Fruit fly (Drosophila melanogaster) whole organism, adult: ENCODE measurements around the gene CG31249.

ENCODE experiments used
- CG11617 ChIP-seq: fragments of 200-800 bp; sonication (Bioruptor generic); optimal IDR thresholded peaks from 2 replicates; lab custom pipeline; 2017; ENCODE audit warnings: mild to moderate bottlenecking, missing biosample characterization, missing genetic modification reagents, missing genetic modification characterization
- CG12768 ChIP-seq: fragments of 200-800 bp; sonication (Bioruptor generic); optimal IDR thresholded peaks from 2 replicates; lab custom pipeline; 2017; ENCODE audit warnings: missing biosample characterization, missing genetic modification characterization, mild to moderate bottlenecking, moderate library complexity, missing genetic modification reagents
- CG14711 ChIP-seq: fragments of 200-800 bp; sonication (Bioruptor generic); optimal IDR thresholded peaks from 2 replicates; lab custom pipeline; 2018; ENCODE audit warnings: missing biosample characterization, mild to moderate bottlenecking, missing genetic modification characterization, moderate library complexity
- CG1620 ChIP-seq: fragments of 200-800 bp; sonication (Bioruptor generic); optimal IDR thresholded peaks from 2 replicates; lab custom pipeline; 2016; ENCODE audit warnings: missing biosample characterization, missing genetic modification characterization
- CG33017 ChIP-seq: fragments of 200-800 bp; sonication (Bioruptor generic); optimal IDR thresholded peaks from 2 replicates; lab custom pipeline; 2018; ENCODE audit warnings: missing biosample characterization, mild to moderate bottlenecking, missing genetic modification characterization, moderate library complexity
- CG5204 ChIP-seq: fragments of 200-800 bp; sonication (Bioruptor generic); optimal IDR thresholded peaks from 2 replicates; lab custom pipeline; 2016; ENCODE audit warnings: missing biosample characterization, missing genetic modification characterization
- CG7045 ChIP-seq: fragments of 200-800 bp; sonication (Bioruptor generic); optimal IDR thresholded peaks from 2 replicates; lab custom pipeline; 2017; ENCODE audit warnings: missing biosample characterization, mild to moderate bottlenecking, missing genetic modification characterization
- CG7101 ChIP-seq: fragments of 200-800 bp; sonication (Bioruptor generic); optimal IDR thresholded peaks from 2 replicates; lab custom pipeline; 2018; ENCODE audit warnings: missing biosample characterization, mild to moderate bottlenecking, missing genetic modification characterization, moderate library complexity
- Clk ChIP-seq: fragments of 200-800 bp; sonication (Bioruptor generic); optimal IDR thresholded peaks from 2 replicates; lab custom pipeline; 2017; ENCODE audit warnings: missing biosample characterization, missing genetic modification characterization
- Crg-1 ChIP-seq: fragments of 200-800 bp; sonication (Bioruptor generic); optimal IDR thresholded peaks from 2 replicates; lab custom pipeline; 2016; ENCODE audit warnings: missing biosample characterization, missing genetic modification characterization
- Hr96 ChIP-seq: fragments of 200-800 bp; sonication (Bioruptor generic); optimal IDR thresholded peaks from 2 replicates; lab custom pipeline; 2016; ENCODE audit warnings: missing biosample characterization, missing genetic modification characterization
- Mnt ChIP-seq: fragments of 200-800 bp; sonication (Bioruptor generic); optimal IDR thresholded peaks from 2 replicates; lab custom pipeline; 2016; ENCODE audit warnings: missing biosample characterization, mild to moderate bottlenecking, missing genetic modification characterization
- bab1 ChIP-seq: fragments of 200-800 bp; sonication (Bioruptor generic); optimal IDR thresholded peaks from 3 replicates; lab custom pipeline; 2019; ENCODE audit warnings: missing biosample characterization, mild to moderate bottlenecking, missing genetic modification characterization, moderate library complexity
- cic ChIP-seq: fragments of 200-800 bp; sonication (Bioruptor generic); optimal IDR thresholded peaks from 2 replicates; lab custom pipeline; 2017; ENCODE audit warnings: missing biosample characterization, mild to moderate bottlenecking, missing genetic modification characterization, moderate library complexity
- cnc ChIP-seq, 2 experiments: fragments of >200 bp; optimal IDR thresholded peaks; 2 replicates each; lab custom pipeline; 2017
- kay ChIP-seq: fragments of 200-800 bp; sonication (Bioruptor generic); peaks from one replicate; lab custom pipeline; 2016; ENCODE audit warnings: missing biosample characterization, missing genetic modification characterization, borderline replicate concordance
- ovo ChIP-seq: fragments of 200-800 bp; sonication (Bioruptor generic); optimal IDR thresholded peaks from 2 replicates; lab custom pipeline; 2016; ENCODE audit warnings: missing biosample characterization, missing genetic modification characterization
- pad ChIP-seq: fragments of 200-800 bp; sonication (Bioruptor generic); optimal IDR thresholded peaks from 3 replicates; lab custom pipeline; 2017; ENCODE audit warnings: missing biosample characterization, missing genetic modification characterization, mild to moderate bottlenecking, moderate library complexity, missing genetic modification reagents
- tj ChIP-seq: fragments of 200-800 bp; sonication (Bioruptor generic); optimal IDR thresholded peaks from 3 replicates; lab custom pipeline; 2017; ENCODE audit warnings: missing biosample characterization, mild to moderate bottlenecking, missing genetic modification characterization, moderate library complexity
- toe ChIP-seq: fragments of 200-800 bp; sonication (Bioruptor generic); optimal IDR thresholded peaks from 2 replicates; lab custom pipeline; 2016; ENCODE audit warnings: missing biosample characterization, missing genetic modification characterization

Gene CG31249

dm6 chr3R:17703024-17703690 lies 16.3 kb upstream of the CG31249 start:
- TF ChIP-seq cic (GFP tag; lab: Kevin White, UChicago) (no peak), Crg-1 (GFP tag; lab: Kevin White, UChicago) (peak; percentile 70), pad (GFP tag; lab: Kevin White, UChicago) (peak; percentile 66), CG7101 (tag; lab: Kevin White, UChicago) (peak; percentile 89), CG33017 (tag; lab: Kevin White, UChicago) (peak; percentile 89), CG11617 (GFP tag; lab: Kevin White, UChicago) (peak; percentile 84), CG1620 (GFP tag; lab: Kevin White, UChicago) (peak; percentile 58), ovo (GFP tag; lab: Kevin White, UChicago) (peak; percentile 19), CG5204 (peak; percentile 88), CG12768 (GFP tag; lab: Kevin White, UChicago) (peak; percentile 75), CG7045 (GFP tag; lab: Kevin White, UChicago) (peak; percentile 91), tj (GFP tag; lab: Kevin White, UChicago) (peak; percentile 68), bab1 (GFP tag; lab: Kevin White, UChicago) (peak; percentile 88), Hr96 (GFP tag; lab: Kevin White, UChicago) (peak; percentile 77), Mnt (no peak), toe (GFP tag; lab: Kevin White, UChicago) (peak; percentile 73), CG14711 (peak; percentile 91), cnc (optimal IDR thresholded peaks at IDR 0.05; lab: Kevin White, UChicago) (no peak), kay (GFP tag; lab: Kevin White, UChicago) (peak; percentile 81), Clk (GFP tag; lab: Kevin White, UChicago) (peak; percentile 42)

dm6 chr3R:17701971-17702845 lies 15.3 kb upstream of the CG31249 start:
- TF ChIP-seq CG7101 (tag; lab: Kevin White, UChicago) (peak; percentile 0), cic (GFP tag; lab: Kevin White, UChicago) (no peak), kay (GFP tag; lab: Kevin White, UChicago) (no peak), Clk (GFP tag; lab: Kevin White, UChicago) (no peak), CG7045 (GFP tag; lab: Kevin White, UChicago) (no peak), cnc (optimal IDR thresholded peaks at IDR 0.05; lab: Kevin White, UChicago) (no peak), CG33017 (tag; lab: Kevin White, UChicago) (peak; percentile 36), bab1 (GFP tag; lab: Kevin White, UChicago) (no peak), toe (GFP tag; lab: Kevin White, UChicago) (peak; percentile 28)

- TF ChIP-seq CG14711 (no peak), CG7101 (tag; lab: Kevin White, UChicago) (peak; percentile 13), Clk (GFP tag; lab: Kevin White, UChicago) (no peak), toe (GFP tag; lab: Kevin White, UChicago) (peak; percentile 19), pad (GFP tag; lab: Kevin White, UChicago) (peak; percentile 48), CG33017 (tag; lab: Kevin White, UChicago) (peak; percentile 36), CG12768 (GFP tag; lab: Kevin White, UChicago) (peak; percentile 81), CG5204 (no peak), CG11617 (GFP tag; lab: Kevin White, UChicago) (no peak), tj (GFP tag; lab: Kevin White, UChicago) (peak; percentile 95), Mnt (peak; percentile 85), bab1 (GFP tag; lab: Kevin White, UChicago) (peak; percentile 38), Hr96 (GFP tag; lab: Kevin White, UChicago) (peak; percentile 52), Crg-1 (GFP tag; lab: Kevin White, UChicago) (no peak), CG7045 (GFP tag; lab: Kevin White, UChicago) (no peak), CG1620 (GFP tag; lab: Kevin White, UChicago) (peak; percentile 10), cic (GFP tag; lab: Kevin White, UChicago) (peak; percentile 91), ovo (GFP tag; lab: Kevin White, UChicago) (peak; percentile 75), cnc (optimal IDR thresholded peaks at IDR 0.05; lab: Kevin White, UChicago) (no peak), kay (GFP tag; lab: Kevin White, UChicago) (no peak)
Measured at dm6 chr3R:17701131-17701593, 14.3 kb upstream of the CG31249 start.

dm6 chr3R:17700488-17701130 lies 13.7 kb upstream of the CG31249 start:
- peak; percentile 99 for TF ChIP-seq kay (GFP tag; lab: Kevin White, UChicago)
- TF ChIP-seq ovo (GFP tag; lab: Kevin White, UChicago) = peak; percentile 92
- peak; percentile 84 for TF ChIP-seq cic (GFP tag; lab: Kevin White, UChicago)
- TF ChIP-seq CG12768 (GFP tag; lab: Kevin White, UChicago) = peak; percentile 98
- peak; percentile 99 for TF ChIP-seq CG7101 (tag; lab: Kevin White, UChicago)
- peak; percentile 98 for TF ChIP-seq bab1 (GFP tag; lab: Kevin White, UChicago)
- peak; percentile 96 for TF ChIP-seq CG14711
- TF ChIP-seq Crg-1 (GFP tag; lab: Kevin White, UChicago) = peak; percentile 88
- TF ChIP-seq pad (GFP tag; lab: Kevin White, UChicago) = peak; percentile 91
- TF ChIP-seq CG5204 = no peak
- peak; percentile 67 for TF ChIP-seq CG1620 (GFP tag; lab: Kevin White, UChicago)
- TF ChIP-seq CG7045 (GFP tag; lab: Kevin White, UChicago) = peak; percentile 99
- TF ChIP-seq tj (GFP tag; lab: Kevin White, UChicago) = peak; percentile 91
- peak; percentile 99 for TF ChIP-seq CG11617 (GFP tag; lab: Kevin White, UChicago)
- peak; percentile 99 for TF ChIP-seq CG33017 (tag; lab: Kevin White, UChicago)
- peak; percentile 60 for TF ChIP-seq Hr96 (GFP tag; lab: Kevin White, UChicago)
- peak; percentile 76 for TF ChIP-seq Clk (GFP tag; lab: Kevin White, UChicago)
- no peak for TF ChIP-seq cnc (optimal IDR thresholded peaks at IDR 0.05; lab: Kevin White, UChicago)
- peak; percentile 87 for TF ChIP-seq toe (GFP tag; lab: Kevin White, UChicago)
- peak; percentile 17 for TF ChIP-seq Mnt
